Fruit fly (Drosophila melanogaster) whole organism, pupa: ENCODE results near the gene br.

Experiments used
- CG15710 ChIP-seq: fragments of 200-800 bp; sonication (Bioruptor generic); optimal IDR thresholded peaks from 2 replicates; lab custom pipeline; 2018; ENCODE audit warnings: missing biosample characterization, mild to moderate bottlenecking, missing genetic modification characterization, moderate library complexity
- CG17806 ChIP-seq: fragments of 200-800 bp; sonication (Bioruptor generic); optimal IDR thresholded peaks from 2 replicates; lab custom pipeline; 2018; ENCODE audit warnings: missing biosample characterization, mild to moderate bottlenecking, missing genetic modification characterization, moderate library complexity
- CG8159 ChIP-seq: fragments of 200-800 bp; sonication (Bioruptor generic); optimal IDR thresholded peaks from 3 replicates; lab custom pipeline; 2018; ENCODE audit warnings: missing biosample characterization, mild to moderate bottlenecking, missing genetic modification characterization, moderate library complexity
- D1 ChIP-seq: fragments of 200-800 bp; sonication (Bioruptor generic); optimal IDR thresholded peaks from 2 replicates; lab custom pipeline; 2018; ENCODE audit warnings: missing biosample characterization, mild to moderate bottlenecking, missing genetic modification characterization, moderate library complexity
- EcR ChIP-seq: fragments of 200-800 bp; sonication (Bioruptor generic); optimal IDR thresholded peaks from 3 replicates; lab custom pipeline; 2019; ENCODE audit warnings: missing biosample characterization, missing genetic modification characterization, mild to moderate bottlenecking, moderate library complexity, missing genetic modification reagents
- Pif1B ChIP-seq: fragments of 200-800 bp; sonication (Bioruptor generic); optimal IDR thresholded peaks from 3 replicates; lab custom pipeline; 2016; ENCODE audit warnings: missing biosample characterization, missing genetic modification characterization

- TF ChIP-seq Pif1B (no peak), CG15710 (no peak), D1 (tag; lab: Kevin White, UChicago) (no peak), CG8159 (tag; lab: Kevin White, UChicago) (no peak), EcR (GFP tag; lab: Kevin White, UChicago) (no peak), CG17806 (no peak)
Measured at dm6 chrX:1619699-1620309, 44.9 kb downstream of the br start.
